Worm (Caenorhabditis elegans) whole organism, mixed stage, embryonic: ENCODE data around the gene Y40C5A.4.

ENCODE experiments used
- elt-1 ChIP-seq: sonication (generic microtip); optimal IDR thresholded peaks from 2 replicates; lab custom pipeline; 2017; ENCODE audit warnings: missing genetic modification characterization, mild to moderate bottlenecking, missing compliant biosample characterization, antibody characterized with exemption, moderate library complexity, borderline replicate concordance; ENCODE audit not compliant: insufficient read depth
- ham-2 ChIP-seq: fragments of 200-800 bp; sonication (Bioruptor generic); optimal IDR thresholded peaks from 2 replicates; lab custom pipeline; 2018; ENCODE audit warnings: mild to moderate bottlenecking, missing genetic modification characterization, missing compliant biosample characterization
- lin-13 ChIP-seq: fragments of 150-350 bp; optimal IDR thresholded peaks from 2 replicates; lab custom pipeline; 2014; ENCODE audit warnings: missing biosample characterization, missing genetic modification characterization
- mab-5 ChIP-seq: fragments of 150-350 bp; optimal IDR thresholded peaks from 2 replicates; lab custom pipeline; 2014; ENCODE audit warnings: missing biosample characterization, missing genetic modification characterization
- nhr-12 ChIP-seq: fragments of 150-350 bp; optimal IDR thresholded peaks from 2 replicates; lab custom pipeline; 2014; ENCODE audit warnings: missing biosample characterization, missing genetic modification characterization
- nhr-237 ChIP-seq: fragments of 150-350 bp; optimal IDR thresholded peaks from 2 replicates; lab custom pipeline; 2014; ENCODE audit warnings: missing biosample characterization, missing genetic modification characterization
- nhr-28 ChIP-seq: fragments of 150-350 bp; optimal IDR thresholded peaks from 2 replicates; lab custom pipeline; 2014; ENCODE audit warnings: missing biosample characterization, missing genetic modification characterization
- nhr-76 ChIP-seq: sonication (generic microtip); optimal IDR thresholded peaks from 2 replicates; lab custom pipeline; 2017; ENCODE audit warnings: missing biosample characterization, missing genetic modification characterization
- snpc-4 ChIP-seq: fragments of 150-350 bp; optimal IDR thresholded peaks from 2 replicates; lab custom pipeline; 2014; ENCODE audit warnings: missing biosample characterization, missing genetic modification characterization
- unc-62 ChIP-seq: fragments of 150-350 bp; optimal IDR thresholded peaks from 2 replicates; lab custom pipeline; 2014; ENCODE audit warnings: missing biosample characterization, missing genetic modification reagents, missing genetic modification characterization

- TF ChIP-seq nhr-28 (tag; lab: Kevin White, UChicago) (no peak), snpc-4 (tag; lab: Kevin White, UChicago) (no peak), elt-1 (tag; lab: Kevin White, UChicago) (no peak), nhr-237 (tag; lab: Kevin White, UChicago) (no peak), nhr-76 (tag; lab: Kevin White, UChicago) (no peak), ham-2 (GFP tag; lab: Kevin White, UChicago) (no peak), lin-13 (tag; lab: Kevin White, UChicago) (no peak), unc-62 (GFP tag; lab: Kevin White, UChicago) (no peak), mab-5 (no peak), nhr-12 (tag; lab: Kevin White, UChicago) (no peak)
These were observed 25.8 kb downstream of the Y40C5A.4 start for ce11 chrIV:7339095-7339494.
